Worm (Caenorhabditis elegans) whole organism, L3 larva: ENCODE measurements around the gene R09A8.9.

Experiments used
- nhr-11 ChIP-seq: fragments of 150-350 bp; optimal IDR thresholded peaks from 2 replicates; lab custom pipeline; 2014; ENCODE audit warnings: missing biosample characterization, missing genetic modification characterization
- nhr-237 ChIP-seq: fragments of 150-350 bp; optimal IDR thresholded peaks from 2 replicates; lab custom pipeline; 2014; ENCODE audit warnings: missing biosample characterization, missing genetic modification characterization

DNA sequence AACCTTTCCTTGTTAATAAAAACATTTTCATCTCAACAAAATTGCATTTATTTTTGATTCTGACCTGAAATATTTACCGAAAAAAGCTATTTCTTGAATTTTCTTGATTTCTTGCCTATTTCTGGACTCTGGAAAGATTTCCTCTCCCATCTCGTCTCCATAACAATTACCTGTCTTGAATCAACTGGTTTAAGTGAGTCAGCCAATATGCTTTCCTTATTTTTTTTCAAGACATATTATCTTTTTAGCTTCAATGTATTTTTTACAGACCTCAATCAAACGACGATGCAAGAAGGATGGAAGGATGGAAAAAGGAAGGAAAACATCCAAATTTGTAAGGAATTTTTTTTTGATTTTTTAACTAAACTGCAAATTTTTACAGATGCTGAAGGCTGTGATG is 1.1 kb upstream of the R09A8.9 start:
- TF ChIP-seq nhr-237 (tag; lab: Kevin White, UChicago) (no peak), nhr-11 (tag; lab: Kevin White, UChicago) (no peak)
